Worm (Caenorhabditis elegans): ENCODE results near the gene pqn-18.

pqn-18 gene

DNA sequence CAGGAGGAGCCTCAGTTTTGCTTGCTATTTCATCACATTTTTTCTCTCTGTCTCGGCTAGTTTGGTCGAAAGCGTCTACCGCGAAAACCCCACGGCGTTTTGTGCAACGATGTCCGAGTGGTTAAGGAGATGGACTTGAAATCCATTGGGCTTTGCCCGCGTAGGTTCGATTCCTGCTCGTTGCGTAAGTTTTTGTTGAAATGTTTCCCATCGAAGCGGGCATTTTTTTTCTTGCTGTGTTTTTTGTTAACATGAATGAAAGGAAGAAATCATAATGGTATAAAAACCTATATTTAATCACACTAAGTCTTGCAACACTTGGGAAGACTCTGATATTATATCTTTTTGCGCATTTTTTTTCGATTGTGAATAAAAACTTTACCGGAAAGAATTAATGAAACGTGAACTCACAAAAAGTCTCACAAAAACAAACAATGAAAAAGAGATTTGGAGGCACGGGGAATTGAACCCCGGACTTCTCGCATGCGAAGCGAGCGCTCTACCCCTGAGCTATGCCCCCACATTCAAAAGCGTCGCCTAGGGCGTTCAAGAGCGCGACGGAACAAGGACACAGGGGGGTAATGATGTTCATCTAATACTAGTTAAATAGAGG lies 17.7 kb upstream of the pqn-18 start (continued):
- TF ChIP-seq K12H6.12 (tag; optimal IDR thresholded peaks at IDR 0.05) (peak; percentile 64), madf-8 (GFP tag; conservative IDR thresholded peaks at IDR 0.05) (no peak), hmg-1.2 (GFP tag; IDR thresholded peaks at IDR 0.05) (peak; percentile 76), tbp1 (GFP tag; optimal IDR thresholded peaks at IDR 0.05) (peak; percentile 96), hlh-12 (tag; optimal IDR thresholded peaks at IDR 0.05) (peak; percentile 82), nhr-27 (tag; optimal IDR thresholded peaks at IDR 0.05) (no peak), B0261.1 (tag; optimal IDR thresholded peaks at IDR 0.05) (peak; percentile 87), F57C9.4 (tag; optimal IDR thresholded peaks at IDR 0.05) (no peak), Y95B8A.8 (GFP tag; IDR thresholded peaks at IDR 0.05) (no peak), mes-4 (tag; optimal IDR thresholded peaks at IDR 0.05) (no peak), let-607 (tag; optimal IDR thresholded peaks at IDR 0.05) (peak; percentile 29 to 75), C06A6.2 (GFP tag; conservative IDR thresholded peaks at IDR 0.05) (peak; percentile 40; the same call in 1 of the 2 replicates), zim-3 (tag; optimal IDR thresholded peaks at IDR 0.05) (peak; percentile 14), ztf-18 (tag; optimal IDR thresholded peaks at IDR 0.05) (peak; percentile 75), lin-35 (GFP tag; optimal IDR thresholded peaks at IDR 0.05) (peak in 1 of 3 experiments; percentile 71), egl-18 (GFP tag; IDR thresholded peaks at IDR 0.05) (peak; percentile 69; the same call in 1 of the 2 replicates), egrh-3 (GFP tag; IDR thresholded peaks at IDR 0.05) (no peak), die-1 (tag; optimal IDR thresholded peaks at IDR 0.05) (peak; percentile 73), hmg-20 (GFP tag; IDR thresholded peaks at IDR 0.05) (peak; percentile 38; the same call in 1 of the 2 replicates), K11D2.4 (GFP tag; IDR thresholded peaks at IDR 0.05) (peak; percentile 49), Y56A3A.18 (GFP tag; IDR thresholded peaks at IDR 0.05) (peak; percentile 90), dpff-1 (tag; optimal IDR thresholded peaks at IDR 0.05) (peak; percentile 81), ztf-25 (GFP tag; IDR thresholded peaks at IDR 0.05) (no peak), F10E7.11 (tag; optimal IDR thresholded peaks at IDR 0.05) (no peak), F55B11.4 (tag; optimal IDR thresholded peaks at IDR 0.05; ENCODE audit: borderline replicate concordance, insufficient read depth) (no peak), fkh-3 (tag; optimal IDR thresholded peaks at IDR 0.05) (no peak), Y53G8AR.9 (GFP tag; conservative IDR thresholded peaks at IDR 0.05) (peak; percentile 21; the same call in 1 of the 2 replicates), him-1 (tag; optimal IDR thresholded peaks at IDR 0.05) (peak; percentile 93), dpl-1 (GFP tag; optimal IDR thresholded peaks at IDR 0.05) (no peak), D2030.7 (GFP tag; IDR thresholded peaks at IDR 0.05) (no peak; the same call in none of the 2 replicates), ztf-3 (GFP tag; optimal IDR thresholded peaks at IDR 0.05) (peak; percentile 54), snpc-4 (GFP tag; optimal IDR thresholded peaks at IDR 0.05) (peak; percentile 52), snpc-4 (tag; optimal IDR thresholded peaks at IDR 0.05) (peak in 3 of 4 experiments; percentile 5 to 67 (median 58)), hrde-1 (tag; optimal IDR thresholded peaks at IDR 0.05; ENCODE audit: borderline replicate concordance) (peak; percentile 38), cebp-1 (GFP tag; IDR thresholded peaks at IDR 0.05) (peak; percentile 81), cebp-1 (tag; optimal IDR thresholded peaks at IDR 0.05) (peak; percentile 96), mxl-1 (tag; optimal IDR thresholded peaks at IDR 0.05) (peak; percentile 80), attf-6 (GFP tag; IDR thresholded peaks at IDR 0.05) (0 out of 2 replicates have a peak, but pooled peaks have one; percentile 39), zfh-2 (GFP tag; conservative IDR thresholded peaks at IDR 0.05) (no peak), F33H1.4 (GFP tag; IDR thresholded peaks at IDR 0.05) (no peak), nhr-179 (tag; optimal IDR thresholded peaks at IDR 0.05) (no peak), let-526 (GFP tag; IDR thresholded peaks at IDR 0.05) (peak; percentile 58; the same call in 1 of the 2 replicates), ceh-40 (GFP tag; IDR thresholded peaks at IDR 0.05) (0 out of 2 replicates have a peak, but pooled peaks have one; percentile 29), nfya-1 (tag; optimal IDR thresholded peaks at IDR 0.05; ENCODE audit: borderline replicate concordance, insufficient read depth) (no peak), rcor-1 (GFP tag; IDR thresholded peaks at IDR 0.05) (peak; percentile 72), ztf-6 (GFP tag; IDR thresholded peaks at IDR 0.05) (no peak), nhr-90 (tag; optimal IDR thresholded peaks at IDR 0.05) (peak; percentile 70)
